Worm (Caenorhabditis elegans) whole organism, L4 larva: ENCODE data around the gene sra-31.

ENCODE experiments used
- Y48G9A.11 ChIP-seq: fragments of 200-800 bp; sonication (Bioruptor generic); IDR thresholded peaks from 2 replicates; pipeline ENCODE4 v1.3.6; 2022; ENCODE audit warnings: missing genetic modification reagents, missing genetic modification characterization, missing compliant biosample characterization
- zfp-3 ChIP-seq: fragments of 200-800 bp; sonication (Bioruptor generic); conservative IDR thresholded peaks from 2 replicates; pipeline ENCODE4 v1.3.6; 2022; ENCODE audit warnings: missing genetic modification reagents, missing genetic modification characterization, missing compliant biosample characterization
- zip-11 ChIP-seq: fragments of 200-800 bp; sonication (Bioruptor generic); IDR thresholded peaks from 2 replicates; pipeline ENCODE4 v1.3.6; 2022; ENCODE audit warnings: missing genetic modification characterization, missing compliant biosample characterization

- TF ChIP-seq zip-11 (GFP tag; lab: Robert Waterston, UW) (no peak), zfp-3 (no peak), Y48G9A.11 (no peak)
Observed at ce11 chrII:6531527-6531926, 46.8 kb downstream of the sra-31 start, which contains the start of gene abch-1.
